Fruit fly (Drosophila melanogaster): ENCODE data around the gene NetA.

NetA gene

dm6 chrX:14627080-14627796, 26.5 kb downstream of the NetA start (continued):
- peak; percentile 63 for TF ChIP-seq ems (GFP tag; optimal IDR thresholded peaks at IDR 0.05)
- TF ChIP-seq HLH4C (GFP tag; IDR thresholded peaks at IDR 0.05; ENCODE audit: partially characterized antibody), result no peak
- TF ChIP-seq CG8290 (GFP tag; optimal IDR thresholded peaks at IDR 0.05), result peak; percentile 79
- TF ChIP-seq CG8290 (tag; optimal IDR thresholded peaks at IDR 0.05), result no peak
- TF ChIP-seq NK7.1 (GFP tag; optimal IDR thresholded peaks at IDR 0.05), result no peak
- TF ChIP-seq CG14860 (GFP tag; IDR thresholded peaks at IDR 0.05; ENCODE audit: partially characterized antibody), result no peak
- no peak for TF ChIP-seq slou (GFP tag; optimal IDR thresholded peaks at IDR 0.05)
- TF ChIP-seq CG10267 (tag; optimal IDR thresholded peaks at IDR 0.05), result peak; percentile 88
- TF ChIP-seq Hmr (GFP tag; optimal IDR thresholded peaks at IDR 0.05), result peak; percentile 50
- TF ChIP-seq CG16863 (GFP tag; optimal IDR thresholded peaks at IDR 0.05), result peak; percentile 72
- peak; percentile 11 for TF ChIP-seq maf-S (GFP tag; optimal IDR thresholded peaks at IDR 0.05)
- TF ChIP-seq Nf-YC (tag; optimal IDR thresholded peaks at IDR 0.05), result peak; percentile 55
- peak; percentile 74 for TF ChIP-seq CG1233 (GFP tag; optimal IDR thresholded peaks at IDR 0.05)
- TF ChIP-seq da (GFP tag; optimal IDR thresholded peaks at IDR 0.05), result peak; percentile 39
- peak; percentile 18 for TF ChIP-seq MESR4 (GFP tag; optimal IDR thresholded peaks at IDR 0.05)
- TF ChIP-seq CG1603 (tag; optimal IDR thresholded peaks at IDR 0.05), result peak; percentile 85
- TF ChIP-seq dmrt99B (tag; optimal IDR thresholded peaks at IDR 0.05), result peak; percentile 91
- TF ChIP-seq vnd (GFP tag; IDR thresholded peaks at IDR 0.05; ENCODE audit: partially characterized antibody), result no peak
- peak; percentile 79 for TF ChIP-seq Six4 (GFP tag; optimal IDR thresholded peaks at IDR 0.05)
- peak; percentile 68 for TF ChIP-seq CG10654 (GFP tag; optimal IDR thresholded peaks at IDR 0.05)
- TF ChIP-seq vfl (GFP tag; optimal IDR thresholded peaks at IDR 0.05), result peak; percentile 15
- TF ChIP-seq sens (GFP tag), result peak; percentile 97
- TF ChIP-seq MTF-1 (GFP tag; optimal IDR thresholded peaks at IDR 0.05; ENCODE audit: borderline replicate concordance), result peak; percentile 34
- TF ChIP-seq usp (GFP tag; optimal IDR thresholded peaks at IDR 0.05), result no peak
- peak; percentile 85 for TF ChIP-seq CG30403 (GFP tag; optimal IDR thresholded peaks at IDR 0.05)
- TF ChIP-seq Dll (GFP tag; IDR thresholded peaks at IDR 0.05; ENCODE audit: partially characterized antibody), result no peak
- peak; percentile 30 for TF ChIP-seq BtbVII (GFP tag; optimal IDR thresholded peaks at IDR 0.05)
- peak; percentile 60 for TF ChIP-seq CG14050 (GFP tag; IDR thresholded peaks at IDR 0.05)
- TF ChIP-seq CG10959 (GFP tag; IDR thresholded peaks at IDR 0.05), result peak; percentile 84
- peak; percentile 90 for TF ChIP-seq CG7839 (tag; optimal IDR thresholded peaks at IDR 0.05)
- TF ChIP-seq CG1647 (GFP tag; optimal IDR thresholded peaks at IDR 0.05), result peak; percentile 59
- TF ChIP-seq YL-1 (GFP tag; optimal IDR thresholded peaks at IDR 0.05), result peak; percentile 18
- peak; percentile 56 for TF ChIP-seq jumu (GFP tag; optimal IDR thresholded peaks at IDR 0.05)
- no peak for TF ChIP-seq GATAe (GFP tag; conservative IDR thresholded peaks at IDR 0.05)
- TF ChIP-seq danr (GFP tag; IDR thresholded peaks at IDR 0.05), result peak; percentile 68
- TF ChIP-seq Camta (GFP tag; optimal IDR thresholded peaks at IDR 0.05), result peak; percentile 73
- TF ChIP-seq Hr3 (GFP tag; optimal IDR thresholded peaks at IDR 0.05), result peak; percentile 77
- TF ChIP-seq tin (GFP tag; optimal IDR thresholded peaks at IDR 0.05), result peak; percentile 81
- peak; percentile 63 for TF ChIP-seq Dad (GFP tag; optimal IDR thresholded peaks at IDR 0.05)
- peak; percentile 63 for TF ChIP-seq CG8765 (GFP tag; IDR thresholded peaks at IDR 0.05)
- TF ChIP-seq pzg (GFP tag; optimal IDR thresholded peaks at IDR 0.05), result no peak
- TF ChIP-seq CG8924 (tag; optimal IDR thresholded peaks at IDR 0.05), result peak; percentile 90
- TF ChIP-seq tx (GFP tag; optimal IDR thresholded peaks at IDR 0.05), result peak; percentile 5
- TF ChIP-seq bsh (GFP tag; optimal IDR thresholded peaks at IDR 0.05), result peak in 1 of 2 experiments; percentile 93
- TF ChIP-seq B-H2 (GFP tag; optimal IDR thresholded peaks at IDR 0.05), result no peak
- TF ChIP-seq Deaf1 (tag; optimal IDR thresholded peaks at IDR 0.05), result peak; percentile 62
- TF ChIP-seq ind (GFP tag; optimal IDR thresholded peaks at IDR 0.05), result peak; percentile 60
- no peak; the same call in 1 of the 2 replicates for TF ChIP-seq Nf-YA (GFP tag; IDR thresholded peaks at IDR 0.05)
- TF ChIP-seq Hmx (GFP tag; optimal IDR thresholded peaks at IDR 0.05), result no peak
- TF ChIP-seq Dek (tag; optimal IDR thresholded peaks at IDR 0.05), result peak; percentile 58
